Fruit fly (Drosophila melanogaster): ENCODE results near the gene CG32086.
A peak's percentile ranks its signal among the peaks of the same experiment; 100 is the strongest.

The CG32086 gene

dm6 chr3L:11550359-11551056 lies 33.4 kb downstream of the CG32086 start (continued):
- TF ChIP-seq HLH4C (GFP tag; IDR thresholded peaks at IDR 0.05; ENCODE audit: partially characterized antibody) = no peak
- TF ChIP-seq schlank (tag; optimal IDR thresholded peaks at IDR 0.05) = no peak
- TF ChIP-seq CG30403 (GFP tag; optimal IDR thresholded peaks at IDR 0.05) = no peak
- no peak for TF ChIP-seq ttk (GFP tag; IDR thresholded peaks at IDR 0.05)
- TF ChIP-seq CG9215 (GFP tag; IDR thresholded peaks at IDR 0.05) = no peak
- peak; percentile 68 for TF ChIP-seq mirr (GFP tag; optimal IDR thresholded peaks at IDR 0.05)
- no peak for TF ChIP-seq E2f2 (GFP tag; IDR thresholded peaks at IDR 0.05)
- peak; percentile 44; the same call in 1 of the 2 replicates for TF ChIP-seq slbo (GFP tag; IDR thresholded peaks at IDR 0.05)
- no peak for TF ChIP-seq CG2129 (GFP tag; IDR thresholded peaks at IDR 0.05; ENCODE audit: partially characterized antibody)
- no peak for TF ChIP-seq CG9817 (tag; optimal IDR thresholded peaks at IDR 0.05)
- no peak for TF ChIP-seq Lhr (GFP tag; optimal IDR thresholded peaks at IDR 0.05)
- TF ChIP-seq NFAT (GFP tag; IDR thresholded peaks at IDR 0.05) = 0 out of 2 replicates have a peak, but pooled peaks have one; percentile 6
- TF ChIP-seq Mes4 (GFP tag; optimal IDR thresholded peaks at IDR 0.05) = no peak
- TF ChIP-seq chinmo (GFP tag; IDR thresholded peaks at IDR 0.05; ENCODE audit: partially characterized antibody) = peak; percentile 93
- TF ChIP-seq nau (GFP tag; optimal IDR thresholded peaks at IDR 0.05) = no peak
- no peak for TF ChIP-seq CG10654 (GFP tag; optimal IDR thresholded peaks at IDR 0.05)
- TF ChIP-seq CG7357 (GFP tag; IDR thresholded peaks at IDR 0.05) = no peak
- 0 out of 3 replicates have a peak, but pooled peaks have one; percentile 40 for TF ChIP-seq Dbx (GFP tag; IDR thresholded peaks at IDR 0.05)
- TF ChIP-seq CG4404 (GFP tag; IDR thresholded peaks at IDR 0.05) = no peak
- TF ChIP-seq unc-4 (GFP tag; IDR thresholded peaks at IDR 0.05; ENCODE audit: partially characterized antibody) = 0 out of 2 replicates have a peak, but pooled peaks have one; percentile 25
- TF ChIP-seq CG8089 (GFP tag; optimal IDR thresholded peaks at IDR 0.05) = no peak
- TF ChIP-seq fd102C (GFP tag; optimal IDR thresholded peaks at IDR 0.05) = no peak
- 0 out of 3 replicates have a peak, but pooled peaks have one; percentile 20 for TF ChIP-seq CG17361 (GFP tag; IDR thresholded peaks at IDR 0.05)
- TF ChIP-seq Mad (GFP tag; optimal IDR thresholded peaks at IDR 0.05) = no peak
- peak; percentile 75 for TF ChIP-seq ftz-f1 (GFP tag; optimal IDR thresholded peaks at IDR 0.05)
- no peak for TF ChIP-seq Atf6 (GFP tag; IDR thresholded peaks at IDR 0.05)
- TF ChIP-seq CG12659 (GFP tag; optimal IDR thresholded peaks at IDR 0.05) = no peak
- TF ChIP-seq Elba2 (GFP tag; optimal IDR thresholded peaks at IDR 0.05) = no peak
- no peak for TF ChIP-seq so (GFP tag; IDR thresholded peaks at IDR 0.05)
- peak; percentile 72; the same call in 2 of the 3 replicates for TF ChIP-seq sr (GFP tag; IDR thresholded peaks at IDR 0.05)
- TF ChIP-seq Dip2 (GFP tag; IDR thresholded peaks at IDR 0.05) = no peak
- TF ChIP-seq Med (GFP tag) = peak; percentile 89
- TF ChIP-seq Poxn (GFP tag; IDR thresholded peaks at IDR 0.05) = no peak
- no peak for TF ChIP-seq lov (optimal IDR thresholded peaks at IDR 0.05)
- TF ChIP-seq lov (GFP tag; IDR thresholded peaks at IDR 0.05) = no peak
- no peak for TF ChIP-seq tup (GFP tag; optimal IDR thresholded peaks at IDR 0.05)
- TF ChIP-seq caup (GFP tag; optimal IDR thresholded peaks at IDR 0.05; ENCODE audit: severe bottlenecking) = peak; percentile 34
- no peak for TF ChIP-seq BtbVII (GFP tag; optimal IDR thresholded peaks at IDR 0.05)
- TF ChIP-seq CG10543 (GFP tag; optimal IDR thresholded peaks at IDR 0.05) = peak; percentile 5
- no peak for TF ChIP-seq fd64A (GFP tag; optimal IDR thresholded peaks at IDR 0.05)
- TF ChIP-seq CG2875 (GFP tag; optimal IDR thresholded peaks at IDR 0.05) = no peak
- no peak for TF ChIP-seq p53 (GFP tag; optimal IDR thresholded peaks at IDR 0.05)
- TF ChIP-seq crol (GFP tag; IDR thresholded peaks at IDR 0.05) = peak; percentile 52
- TF ChIP-seq Dll (GFP tag; IDR thresholded peaks at IDR 0.05; ENCODE audit: partially characterized antibody) = no peak
- peak; percentile 3 for TF ChIP-seq Fer1 (GFP tag; optimal IDR thresholded peaks at IDR 0.05)
- no peak for TF ChIP-seq Jarid2 (GFP tag; optimal IDR thresholded peaks at IDR 0.05)
- no peak for TF ChIP-seq CG12744 (GFP tag; optimal IDR thresholded peaks at IDR 0.05)
- no peak for TF ChIP-seq CG10959 (GFP tag; IDR thresholded peaks at IDR 0.05)
- peak; percentile 57 for TF ChIP-seq lab (GFP tag; optimal IDR thresholded peaks at IDR 0.05)
- TF ChIP-seq CTCF (GFP tag; optimal IDR thresholded peaks at IDR 0.05) = no peak
